Fruit fly (Drosophila melanogaster) whole organism, embryonic: ENCODE data around the gene CG43680.
A peak's percentile ranks its signal among the peaks of the same experiment; 100 is the strongest.

ENCODE experiments used
- Adf1 ChIP-seq: fragments of 200-800 bp; sonication (Bioruptor generic); IDR thresholded peaks from 2 replicates; pipeline ENCODE4 v1.3.6; 2022; ENCODE audit warnings: missing biosample characterization, missing genetic modification characterization
- Awh ChIP-seq: fragments of 200-800 bp; sonication (Bioruptor generic); IDR thresholded peaks from 2 replicates; pipeline ENCODE4, ENCODE4 v1.3.6; 2022; ENCODE audit warnings: missing biosample characterization, missing genetic modification characterization
- Bdp1 ChIP-seq: fragments of 200-800 bp; sonication (Bioruptor generic); optimal IDR thresholded peaks from 3 replicates; lab custom pipeline; 2016; ENCODE audit warnings: missing biosample characterization, missing genetic modification characterization
- Bgb ChIP-seq: fragments of 200-800 bp; sonication (Bioruptor generic); IDR thresholded peaks from 2 replicates; pipeline ENCODE4 v1.3.6; 2022; ENCODE audit warnings: missing biosample characterization, missing genetic modification characterization; ENCODE audit not compliant: partially characterized antibody
- BtbVII ChIP-seq: fragments of 200-800 bp; sonication (Bioruptor generic); optimal IDR thresholded peaks from 3 replicates; lab custom pipeline; 2017; ENCODE audit warnings: missing biosample characterization, mild to moderate bottlenecking, missing genetic modification characterization
- CG10147 ChIP-seq: fragments of 200-800 bp; sonication (Bioruptor generic); optimal IDR thresholded peaks from 2 replicates; lab custom pipeline; 2019; ENCODE audit warnings: missing biosample characterization, mild to moderate bottlenecking, missing genetic modification characterization, moderate library complexity
- CG12391 ChIP-seq: fragments of 200-800 bp; sonication (Bioruptor generic); optimal IDR thresholded peaks from 3 replicates; lab custom pipeline; 2018; ENCODE audit warnings: missing biosample characterization, mild to moderate bottlenecking, missing genetic modification characterization, moderate library complexity
- CG12659 ChIP-seq: fragments of 200-800 bp; sonication (Bioruptor generic); optimal IDR thresholded peaks from 3 replicates; lab custom pipeline; 2017; ENCODE audit warnings: mild to moderate bottlenecking, missing biosample characterization, missing genetic modification reagents, missing genetic modification characterization
- CG13624 ChIP-seq: fragments of 200-800 bp; sonication (Bioruptor generic); optimal IDR thresholded peaks from 2 replicates; lab custom pipeline; 2016; ENCODE audit warnings: missing biosample characterization, missing genetic modification characterization
- CG15479 ChIP-seq: fragments of 200-800 bp; sonication (Bioruptor generic); optimal IDR thresholded peaks from 3 replicates; lab custom pipeline; 2019; ENCODE audit warnings: missing biosample characterization, mild to moderate bottlenecking, missing genetic modification characterization, moderate library complexity
- CG16863 ChIP-seq: fragments of 200-800 bp; sonication (Bioruptor generic); optimal IDR thresholded peaks from 3 replicates; lab custom pipeline; 2016; ENCODE audit warnings: missing biosample characterization, missing genetic modification characterization
- CG3163 ChIP-seq: fragments of 200-800 bp; sonication (Bioruptor generic); optimal IDR thresholded peaks from 3 replicates; lab custom pipeline; 2016; ENCODE audit warnings: missing biosample characterization, missing genetic modification characterization
- CG32772 ChIP-seq: fragments of 200-800 bp; sonication (Bioruptor generic); IDR thresholded peaks from 2 replicates; pipeline ENCODE4 v1.3.6; 2022; ENCODE audit warnings: missing biosample characterization, missing genetic modification characterization
- CG3281 ChIP-seq: fragments of 200-800 bp; sonication (Bioruptor generic); optimal IDR thresholded peaks from 3 replicates; lab custom pipeline; 2017; ENCODE audit warnings: missing biosample characterization, mild to moderate bottlenecking, missing genetic modification characterization
- CG4617 ChIP-seq: fragments of 200-800 bp; sonication (Bioruptor generic); optimal IDR thresholded peaks from 3 replicates; lab custom pipeline; 2016; ENCODE audit warnings: missing biosample characterization, missing genetic modification characterization, borderline replicate concordance
- CG4730 ChIP-seq: fragments of 200-800 bp; sonication (Bioruptor generic); IDR thresholded peaks from 2 replicates; pipeline ENCODE4 v1.3.6; 2022; ENCODE audit warnings: missing biosample characterization, missing genetic modification characterization
- CG4854 ChIP-seq: fragments of 200-800 bp; sonication (Bioruptor generic); optimal IDR thresholded peaks from 2 replicates; lab custom pipeline; 2016; ENCODE audit warnings: missing biosample characterization, missing genetic modification characterization, inconsistent platforms
- CG6254 ChIP-seq: fragments of 200-800 bp; sonication (Bioruptor generic); optimal IDR thresholded peaks from 3 replicates; lab custom pipeline; 2017; ENCODE audit warnings: mild to moderate bottlenecking, missing biosample characterization, missing genetic modification reagents, missing genetic modification characterization
- CG6272 ChIP-seq: fragments of 200-800 bp; sonication (Bioruptor generic); IDR thresholded peaks from 2 replicates; pipeline ENCODE4 v1.3.6; 2022; ENCODE audit warnings: missing biosample characterization, missing genetic modification characterization
- CG7556 ChIP-seq: fragments of 200-800 bp; sonication (Bioruptor generic); optimal IDR thresholded peaks from 2 replicates; lab custom pipeline; 2017; ENCODE audit warnings: missing biosample characterization, mild to moderate bottlenecking, missing genetic modification characterization
- CG7745 ChIP-seq: fragments of 200-800 bp; sonication (Bioruptor generic); optimal IDR thresholded peaks from 2 replicates; lab custom pipeline; 2018; ENCODE audit warnings: missing biosample characterization, mild to moderate bottlenecking, missing genetic modification characterization, moderate library complexity
- CG8765 ChIP-seq: fragments of 200-800 bp; sonication (Bioruptor generic); IDR thresholded peaks from 2 replicates; pipeline ENCODE4 v1.3.6; 2022; ENCODE audit warnings: missing biosample characterization, missing genetic modification characterization
- CG8924 ChIP-seq: fragments of 200-800 bp; optimal IDR thresholded peaks from 3 replicates; lab custom pipeline; 2019; ENCODE audit warnings: missing biosample characterization, mild to moderate bottlenecking, missing genetic modification characterization, moderate library complexity
- CG9437 ChIP-seq: fragments of 200-800 bp; sonication (Bioruptor generic); optimal IDR thresholded peaks from 2 replicates; lab custom pipeline; 2018; ENCODE audit warnings: missing biosample characterization, mild to moderate bottlenecking, missing genetic modification characterization
- Camta ChIP-seq: fragments of 200-800 bp; sonication (Bioruptor generic); optimal IDR thresholded peaks from 2 replicates; lab custom pipeline; 2016; ENCODE audit warnings: missing biosample characterization, missing genetic modification characterization
- Dp ChIP-seq: fragments of 200-800 bp; sonication (Bioruptor generic); optimal IDR thresholded peaks from 2 replicates; lab custom pipeline; 2018; ENCODE audit warnings: missing biosample characterization, mild to moderate bottlenecking, missing genetic modification characterization, moderate library complexity
- Dref ChIP-seq: fragments of 200-800 bp; sonication (Bioruptor generic); IDR thresholded peaks from 2 replicates; pipeline ENCODE4 v1.3.6; 2022; ENCODE audit warnings: missing biosample characterization, missing genetic modification characterization
- Drgx ChIP-seq: fragments of 200-800 bp; sonication (Bioruptor generic); IDR thresholded peaks from 2 replicates; pipeline ENCODE4 v1.3.6; 2022; ENCODE audit warnings: missing biosample characterization, missing genetic modification characterization
- MESR4 ChIP-seq: fragments of 200-800 bp; sonication (Bioruptor generic); optimal IDR thresholded peaks from 2 replicates; lab custom pipeline; 2018; ENCODE audit warnings: missing biosample characterization, mild to moderate bottlenecking, missing genetic modification characterization, moderate library complexity
- Mrtf ChIP-seq: fragments of 200-800 bp; sonication (Bioruptor generic); IDR thresholded peaks from 3 replicates; pipeline ENCODE4 v1.3.6; 2022; ENCODE audit warnings: missing biosample characterization, missing genetic modification characterization
- NFAT ChIP-seq: fragments of 200-800 bp; sonication (Bioruptor generic); IDR thresholded peaks from 2 replicates; pipeline ENCODE4 v1.3.6; 2022; ENCODE audit warnings: missing biosample characterization, missing genetic modification characterization
- Nf-YB ChIP-seq: fragments of 200-800 bp; sonication (Bioruptor generic); optimal IDR thresholded peaks from 3 replicates; lab custom pipeline; 2019; ENCODE audit warnings: missing biosample characterization, mild to moderate bottlenecking, missing genetic modification characterization, moderate library complexity
- TFAM ChIP-seq: fragments of 200-800 bp; sonication (Bioruptor generic); optimal IDR thresholded peaks from 2 replicates; lab custom pipeline; 2017; ENCODE audit warnings: missing biosample characterization, missing genetic modification characterization, inconsistent platforms
- Trl ChIP-seq, 3 experiments: fragments of >200 bp in 2 of 3; fragments of 200-800 bp in 1 of 3; sonication (Bioruptor generic) in 1 of 3; optimal IDR thresholded peaks; 2 replicates in 1 of 3; 3 replicates in 2 of 3; lab custom pipeline; 2016 to 2017; ENCODE audit warnings: missing biosample characterization in 1 of 3, missing genetic modification characterization in 1 of 3
- Usf ChIP-seq: fragments of 200-800 bp; sonication (Bioruptor generic); optimal IDR thresholded peaks from 2 replicates; lab custom pipeline; 2017; ENCODE audit warnings: missing genotype, missing biosample characterization, missing genetic modification characterization
- abd-A ChIP-seq: fragments of 200-800 bp; sonication (Bioruptor generic); optimal IDR thresholded peaks from 3 replicates; lab custom pipeline; 2019; ENCODE audit warnings: missing biosample characterization, mild to moderate bottlenecking, missing genetic modification characterization, moderate library complexity
- cad ChIP-seq: fragments of >200 bp; optimal IDR thresholded peaks from 2 replicates; lab custom pipeline; 2017; ENCODE audit warnings: missing biosample characterization, missing genetic modification characterization
- cg ChIP-seq: fragments of 200-800 bp; sonication (Bioruptor generic); optimal IDR thresholded peaks from 3 replicates; lab custom pipeline; 2019; ENCODE audit warnings: missing biosample characterization, mild to moderate bottlenecking, missing genetic modification characterization, moderate library complexity
- dmrt99B ChIP-seq: fragments of 200-800 bp; sonication (Bioruptor generic); optimal IDR thresholded peaks from 2 replicates; lab custom pipeline; 2018; ENCODE audit warnings: missing biosample characterization, mild to moderate bottlenecking, missing genetic modification characterization, moderate library complexity
- gcm2 ChIP-seq: fragments of 200-800 bp; sonication (Bioruptor generic); optimal IDR thresholded peaks from 2 replicates; lab custom pipeline; 2016; ENCODE audit warnings: missing biosample characterization, missing genetic modification characterization
- gsb-n ChIP-seq: fragments of 200-800 bp; sonication (Bioruptor generic); optimal IDR thresholded peaks from 3 replicates; lab custom pipeline; 2018; ENCODE audit warnings: missing biosample characterization, mild to moderate bottlenecking, missing genetic modification characterization
- jing ChIP-seq: fragments of 200-800 bp; sonication (Bioruptor generic); optimal IDR thresholded peaks from 2 replicates; lab custom pipeline; 2018; ENCODE audit warnings: missing biosample characterization, mild to moderate bottlenecking, missing genetic modification characterization
- prd ChIP-seq, 3 experiments: fragments of >200 bp in 2 of 3; fragments of 200-800 bp in 1 of 3; sonication (Bioruptor generic) in 1 of 3; optimal IDR thresholded peaks in 2 of 3; IDR thresholded peaks in 1 of 3; 2 replicates in 2 of 3; 3 replicates in 1 of 3; pipeline versions ENCODE4 v1.3.6 to Lab custom; 2017 to 2022; ENCODE audit warnings: missing biosample characterization in 1 of 3, missing genetic modification characterization in 1 of 3
- repo ChIP-seq: fragments of 200-800 bp; sonication (Bioruptor generic); optimal IDR thresholded peaks from 2 replicates; lab custom pipeline; 2016; ENCODE audit warnings: missing biosample characterization, missing genetic modification characterization
- rib ChIP-seq: fragments of 200-800 bp; sonication (Bioruptor generic); IDR thresholded peaks from 2 replicates; pipeline ENCODE4 v1.3.6; 2022; ENCODE audit warnings: missing biosample characterization, missing genetic modification characterization
- row ChIP-seq: fragments of 200-800 bp; sonication (Bioruptor generic); IDR thresholded peaks from 3 replicates; pipeline ENCODE4 v1.3.6; 2022; ENCODE audit warnings: missing biosample characterization, missing genetic modification characterization
- seq ChIP-seq: fragments of 200-800 bp; sonication (Bioruptor generic); IDR thresholded peaks from 2 replicates; pipeline ENCODE4 v1.3.6; 2022; ENCODE audit warnings: missing biosample characterization, missing genetic modification characterization
- ssp ChIP-seq: fragments of 200-800 bp; sonication (Bioruptor generic); IDR thresholded peaks from 2 replicates; pipeline ENCODE4 v1.3.6; 2022; ENCODE audit warnings: missing biosample characterization, missing genetic modification characterization
- tll ChIP-seq, 2 experiments: fragments of 200-800 bp in 1 of 2; fragments of >200 bp in 1 of 2; sonication (Bioruptor generic) in 1 of 2; optimal IDR thresholded peaks; 2 replicates each; lab custom pipeline; 2017 to 2019; ENCODE audit warnings: missing biosample characterization in 2 of 2, missing genetic modification characterization in 2 of 2, mild to moderate bottlenecking in 1 of 2, moderate library complexity in 1 of 2
- wek ChIP-seq: fragments of 200-800 bp; sonication (Bioruptor generic); optimal IDR thresholded peaks from 3 replicates; lab custom pipeline; 2018; ENCODE audit warnings: missing biosample characterization, mild to moderate bottlenecking, missing genetic modification characterization, moderate library complexity
- zfh2 ChIP-seq: fragments of 200-800 bp; sonication (Bioruptor generic); optimal IDR thresholded peaks from 2 replicates; lab custom pipeline; 2016; ENCODE audit warnings: missing biosample characterization, missing genetic modification characterization

CG43680 gene

DNA sequence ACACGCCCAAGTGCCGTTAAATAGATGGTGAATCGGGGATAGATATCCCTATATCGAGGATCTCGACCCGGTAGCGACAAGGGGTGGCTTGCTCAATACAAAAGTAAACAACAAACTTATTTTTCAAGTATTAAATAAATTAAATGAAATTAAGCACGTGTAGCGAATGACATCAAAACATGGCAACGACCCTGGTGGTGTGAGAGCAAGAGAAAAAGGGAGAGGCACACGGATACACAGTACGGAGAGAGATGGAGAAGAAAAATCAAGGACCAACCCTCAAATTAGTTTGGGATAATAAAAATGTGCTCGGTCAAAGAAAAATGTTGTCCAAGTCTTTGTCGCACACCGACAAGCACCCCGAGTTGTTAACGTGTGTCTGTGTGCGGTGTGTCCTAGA, 32.1 kb downstream of the CG43680 start (continued):
- TF ChIP-seq CG7556 (GFP tag; lab: Kevin White, UChicago) (no peak), rib (GFP tag; lab: Robert Waterston, UW) (no peak), gsb-n (peak; percentile 93), row (GFP tag; lab: Robert Waterston, UW) (no peak), prd (optimal IDR thresholded peaks at IDR 0.05; lab: Kevin White, UChicago) (no peak), prd (GFP tag; IDR thresholded peaks at IDR 0.05; lab: Robert Waterston, UW) (no peak), Usf (no peak), CG4730 (GFP tag; lab: Robert Waterston, UW) (no peak), wek (no peak), Awh (GFP tag; lab: Robert Waterston, UW) (no peak), CG4617 (GFP tag; lab: Kevin White, UChicago) (no peak), Dp (GFP tag; lab: Kevin White, UChicago) (no peak), BtbVII (no peak), ssp (no peak), Nf-YB (GFP tag; lab: Kevin White, UChicago) (peak; percentile 73), CG7745 (tag; lab: Kevin White, UChicago) (peak; percentile 75), CG9437 (GFP tag; lab: Kevin White, UChicago) (no peak), CG3163 (GFP tag; lab: Kevin White, UChicago) (no peak), dmrt99B (no peak), Drgx (no peak), CG6254 (no peak), cg (GFP tag; lab: Kevin White, UChicago) (peak; percentile 41), CG15479 (no peak), zfh2 (GFP tag; lab: Kevin White, UChicago) (no peak), CG6272 (GFP tag; lab: Robert Waterston, UW) (no peak), abd-A (tag; lab: Kevin White, UChicago) (peak; percentile 59), seq (GFP tag; lab: Robert Waterston, UW) (peak; percentile 47; the same call in 1 of the 2 replicates), Adf1 (GFP tag; lab: Robert Waterston, UW) (no peak), repo (GFP tag; lab: Kevin White, UChicago) (no peak), Mrtf (GFP tag; lab: Robert Waterston, UW) (no peak), CG8765 (GFP tag; lab: Robert Waterston, UW) (no peak), Bgb (no peak), TFAM (GFP tag; lab: Kevin White, UChicago) (no peak), cad (peak; percentile 32), CG4854 (GFP tag; lab: Kevin White, UChicago) (no peak), jing (GFP tag; lab: Kevin White, UChicago) (no peak), MESR4 (GFP tag; lab: Kevin White, UChicago) (no peak), CG13624 (GFP tag; lab: Kevin White, UChicago) (no peak), CG12659 (GFP tag; lab: Kevin White, UChicago) (no peak), CG8924 (peak; percentile 59), CG10147 (GFP tag; lab: Kevin White, UChicago) (no peak), gcm2 (no peak), CG16863 (GFP tag; lab: Kevin White, UChicago) (no peak), Bdp1 (GFP tag; lab: Kevin White, UChicago) (no peak), CG32772 (GFP tag; lab: Robert Waterston, UW) (no peak), tll (GFP tag; optimal IDR thresholded peaks at IDR 0.05; lab: Kevin White, UChicago) (no peak), NFAT (GFP tag; lab: Robert Waterston, UW) (no peak), Dref (no peak), Camta (GFP tag; lab: Kevin White, UChicago) (no peak), CG12391 (tag; lab: Kevin White, UChicago) (no peak), CG3281 (GFP tag; lab: Kevin White, UChicago) (no peak), Trl (optimal IDR thresholded peaks at IDR 0.05; lab: Kevin White, UChicago) (peak in 1 of 2 experiments; percentile 47), Trl (GFP tag; optimal IDR thresholded peaks at IDR 0.05; lab: Kevin White, UChicago) (no peak)
